Fruit fly (Drosophila melanogaster) whole organism, adult: ENCODE measurements around the gene CG31954.
A peak's percentile ranks its signal among the peaks of the same experiment; 100 is the strongest.

Experiments used
- CG11617 ChIP-seq: fragments of 200-800 bp; sonication (Bioruptor generic); optimal IDR thresholded peaks from 2 replicates; lab custom pipeline; 2017; ENCODE audit warnings: mild to moderate bottlenecking, missing biosample characterization, missing genetic modification reagents, missing genetic modification characterization
- CG12768 ChIP-seq: fragments of 200-800 bp; sonication (Bioruptor generic); optimal IDR thresholded peaks from 2 replicates; lab custom pipeline; 2017; ENCODE audit warnings: missing biosample characterization, missing genetic modification characterization, mild to moderate bottlenecking, moderate library complexity, missing genetic modification reagents
- CG14711 ChIP-seq: fragments of 200-800 bp; sonication (Bioruptor generic); optimal IDR thresholded peaks from 2 replicates; lab custom pipeline; 2018; ENCODE audit warnings: missing biosample characterization, mild to moderate bottlenecking, missing genetic modification characterization, moderate library complexity
- CG1620 ChIP-seq: fragments of 200-800 bp; sonication (Bioruptor generic); optimal IDR thresholded peaks from 2 replicates; lab custom pipeline; 2016; ENCODE audit warnings: missing biosample characterization, missing genetic modification characterization
- CG33017 ChIP-seq: fragments of 200-800 bp; sonication (Bioruptor generic); optimal IDR thresholded peaks from 2 replicates; lab custom pipeline; 2018; ENCODE audit warnings: missing biosample characterization, mild to moderate bottlenecking, missing genetic modification characterization, moderate library complexity
- CG5204 ChIP-seq: fragments of 200-800 bp; sonication (Bioruptor generic); optimal IDR thresholded peaks from 2 replicates; lab custom pipeline; 2016; ENCODE audit warnings: missing biosample characterization, missing genetic modification characterization
- CG7045 ChIP-seq: fragments of 200-800 bp; sonication (Bioruptor generic); optimal IDR thresholded peaks from 2 replicates; lab custom pipeline; 2017; ENCODE audit warnings: missing biosample characterization, mild to moderate bottlenecking, missing genetic modification characterization
- CG7101 ChIP-seq: fragments of 200-800 bp; sonication (Bioruptor generic); optimal IDR thresholded peaks from 2 replicates; lab custom pipeline; 2018; ENCODE audit warnings: missing biosample characterization, mild to moderate bottlenecking, missing genetic modification characterization, moderate library complexity
- Clk ChIP-seq: fragments of 200-800 bp; sonication (Bioruptor generic); optimal IDR thresholded peaks from 2 replicates; lab custom pipeline; 2017; ENCODE audit warnings: missing biosample characterization, missing genetic modification characterization
- Crg-1 ChIP-seq: fragments of 200-800 bp; sonication (Bioruptor generic); optimal IDR thresholded peaks from 2 replicates; lab custom pipeline; 2016; ENCODE audit warnings: missing biosample characterization, missing genetic modification characterization
- Hr96 ChIP-seq: fragments of 200-800 bp; sonication (Bioruptor generic); optimal IDR thresholded peaks from 2 replicates; lab custom pipeline; 2016; ENCODE audit warnings: missing biosample characterization, missing genetic modification characterization
- Mnt ChIP-seq: fragments of 200-800 bp; sonication (Bioruptor generic); optimal IDR thresholded peaks from 2 replicates; lab custom pipeline; 2016; ENCODE audit warnings: missing biosample characterization, mild to moderate bottlenecking, missing genetic modification characterization
- bab1 ChIP-seq: fragments of 200-800 bp; sonication (Bioruptor generic); optimal IDR thresholded peaks from 3 replicates; lab custom pipeline; 2019; ENCODE audit warnings: missing biosample characterization, mild to moderate bottlenecking, missing genetic modification characterization, moderate library complexity
- cic ChIP-seq: fragments of 200-800 bp; sonication (Bioruptor generic); optimal IDR thresholded peaks from 2 replicates; lab custom pipeline; 2017; ENCODE audit warnings: missing biosample characterization, mild to moderate bottlenecking, missing genetic modification characterization, moderate library complexity
- cnc ChIP-seq, 2 experiments: fragments of >200 bp; optimal IDR thresholded peaks; 2 replicates each; lab custom pipeline; 2017
- kay ChIP-seq: fragments of 200-800 bp; sonication (Bioruptor generic); peaks from one replicate; lab custom pipeline; 2016; ENCODE audit warnings: missing biosample characterization, missing genetic modification characterization, borderline replicate concordance
- ovo ChIP-seq: fragments of 200-800 bp; sonication (Bioruptor generic); optimal IDR thresholded peaks from 2 replicates; lab custom pipeline; 2016; ENCODE audit warnings: missing biosample characterization, missing genetic modification characterization
- pad ChIP-seq: fragments of 200-800 bp; sonication (Bioruptor generic); optimal IDR thresholded peaks from 3 replicates; lab custom pipeline; 2017; ENCODE audit warnings: missing biosample characterization, missing genetic modification characterization, mild to moderate bottlenecking, moderate library complexity, missing genetic modification reagents
- tj ChIP-seq: fragments of 200-800 bp; sonication (Bioruptor generic); optimal IDR thresholded peaks from 3 replicates; lab custom pipeline; 2017; ENCODE audit warnings: missing biosample characterization, mild to moderate bottlenecking, missing genetic modification characterization, moderate library complexity
- toe ChIP-seq: fragments of 200-800 bp; sonication (Bioruptor generic); optimal IDR thresholded peaks from 2 replicates; lab custom pipeline; 2016; ENCODE audit warnings: missing biosample characterization, missing genetic modification characterization

Gene CG31954

DNA sequence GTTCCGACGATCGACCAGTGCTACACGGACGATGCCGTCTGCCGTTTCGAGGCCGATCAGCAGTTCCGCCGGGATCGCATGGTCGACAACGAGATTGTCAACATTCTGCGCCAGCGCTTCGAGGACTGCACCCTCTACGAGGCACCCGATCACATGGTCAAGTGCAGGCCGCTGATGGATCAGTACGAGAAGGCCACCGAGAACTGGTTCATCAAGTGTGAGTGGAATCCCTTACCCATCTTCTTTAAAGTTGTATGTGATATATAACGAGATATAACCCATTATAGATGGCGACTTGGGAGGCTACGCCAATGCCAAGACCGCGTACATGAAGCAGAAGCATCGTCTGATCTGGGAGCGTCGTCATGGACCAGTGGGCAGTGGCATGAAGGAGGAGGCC lies 43.1 kb downstream of the CG31954 start:
- TF ChIP-seq tj (no peak), ovo (GFP tag; lab: Kevin White, UChicago) (no peak), Mnt (no peak), CG11617 (GFP tag; lab: Kevin White, UChicago) (no peak), CG7101 (no peak), Hr96 (GFP tag; lab: Kevin White, UChicago) (no peak), Crg-1 (GFP tag; lab: Kevin White, UChicago) (no peak), bab1 (GFP tag; lab: Kevin White, UChicago) (no peak), cic (GFP tag; lab: Kevin White, UChicago) (no peak)

DNA sequence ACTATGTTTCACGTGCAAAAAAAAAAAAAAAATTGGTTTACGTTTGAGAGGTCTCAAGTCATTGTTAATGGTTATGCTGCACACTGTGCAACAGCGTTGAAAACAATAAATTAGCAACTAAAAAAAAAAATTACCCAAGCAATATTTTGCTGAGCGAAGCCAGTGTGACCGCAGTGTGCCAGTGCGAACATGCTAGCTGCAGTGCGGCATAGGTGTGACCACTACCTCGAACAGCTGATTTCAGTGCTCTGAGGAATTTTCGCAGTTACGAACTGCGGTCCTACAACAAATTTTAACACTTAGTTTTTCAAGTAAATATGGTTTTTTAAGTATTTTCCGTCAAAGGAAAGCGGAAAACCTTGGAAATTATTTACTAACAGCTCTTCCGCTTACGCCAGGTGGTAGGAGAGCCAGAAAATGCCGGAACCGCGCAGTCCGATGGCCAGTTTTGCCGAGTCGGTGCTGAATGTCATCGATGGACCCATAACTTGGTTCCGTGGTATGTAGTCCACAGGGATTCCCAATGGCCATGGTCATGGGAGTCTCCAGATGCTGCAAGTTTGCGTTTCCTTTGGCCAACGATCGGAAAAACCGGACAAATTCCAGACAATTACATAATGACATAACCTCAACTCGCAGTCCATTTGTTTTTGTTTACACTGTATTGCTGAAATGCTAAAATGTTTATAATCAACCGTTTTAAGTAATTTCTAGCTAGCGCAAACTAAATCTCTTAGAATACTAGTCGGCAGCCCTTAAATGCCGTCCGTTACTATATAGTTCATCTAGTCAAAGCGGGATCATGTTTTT lies 43.8 kb downstream of the CG31954 start, which contains the start of the genes msl-2 and ND-PDSW:
Gene msl-2, minus strand, starts transcription at position 195 of the 810 bp plus-strand sequence.
Gene ND-PDSW, plus strand, starts transcription at position 240 of the 810 bp plus-strand sequence.
- TF ChIP-seq Mnt = peak; percentile 32
- TF ChIP-seq cic (GFP tag; lab: Kevin White, UChicago) = no peak
- TF ChIP-seq kay = no peak
- peak; percentile 27 for TF ChIP-seq tj

- TF ChIP-seq Mnt (no peak), CG1620 (GFP tag; lab: Kevin White, UChicago) (no peak), cic (GFP tag; lab: Kevin White, UChicago) (no peak), CG7045 (no peak), toe (GFP tag; lab: Kevin White, UChicago) (no peak), pad (GFP tag; lab: Kevin White, UChicago) (no peak), CG14711 (tag; lab: Kevin White, UChicago) (no peak), CG7101 (no peak), CG12768 (GFP tag; lab: Kevin White, UChicago) (no peak), Crg-1 (GFP tag; lab: Kevin White, UChicago) (no peak), ovo (GFP tag; lab: Kevin White, UChicago) (no peak), CG11617 (GFP tag; lab: Kevin White, UChicago) (no peak), bab1 (GFP tag; lab: Kevin White, UChicago) (no peak), CG33017 (tag; lab: Kevin White, UChicago) (no peak), kay (no peak), CG5204 (GFP tag; lab: Kevin White, UChicago) (no peak), Hr96 (GFP tag; lab: Kevin White, UChicago) (no peak), Clk (GFP tag; lab: Kevin White, UChicago) (no peak), tj (no peak), cnc (optimal IDR thresholded peaks at IDR 0.05; lab: Kevin White, UChicago) (no peak)
These were observed 44.5 kb downstream of the CG31954 start for dm6 chr2L:3465426-3465825.

DNA sequence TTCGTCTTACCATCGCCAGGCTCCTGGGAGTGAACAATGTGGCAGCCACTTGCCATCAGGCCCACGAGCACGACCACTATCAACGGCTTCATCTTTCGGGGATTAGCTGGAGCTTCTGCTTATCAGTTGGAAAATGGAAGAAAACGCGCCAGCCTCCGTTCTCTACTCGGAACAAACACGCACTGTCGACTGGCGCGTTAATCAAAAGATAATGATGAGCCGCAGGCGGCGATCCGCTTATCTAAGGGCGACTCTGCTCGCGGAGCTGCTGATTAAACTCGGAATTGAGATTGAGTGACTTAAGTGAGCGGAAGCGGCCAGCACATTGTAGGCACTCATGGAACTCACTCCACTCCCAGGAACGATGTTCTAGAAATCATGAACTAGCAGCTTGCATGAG lies 48.1 kb downstream of the CG31954 start, which contains the start of gene CG3246:
Gene CG3246, minus strand, starts transcription at position 193 of the 400 bp plus-strand sequence.
- TF ChIP-seq CG5204 (GFP tag; lab: Kevin White, UChicago) = no peak
- TF ChIP-seq kay = no peak
- peak; percentile 0 for TF ChIP-seq Mnt
